Fruit fly (Drosophila melanogaster) whole organism, prepupa: ENCODE measurements around the gene CG6678.

Source experiments
- Blimp-1 ChIP-seq: fragments of 200-800 bp; sonication (Bioruptor generic); optimal IDR thresholded peaks from 3 replicates; lab custom pipeline; 2017; ENCODE audit warnings: missing biosample characterization, missing genetic modification characterization, mild to moderate bottlenecking, moderate library complexity, missing genetic modification reagents
- CG10669 ChIP-seq: fragments of 200-800 bp; sonication (Bioruptor generic); optimal IDR thresholded peaks from 3 replicates; lab custom pipeline; 2018; ENCODE audit warnings: missing biosample characterization, mild to moderate bottlenecking, missing genetic modification characterization, moderate library complexity
- CG11762 ChIP-seq: fragments of 200-800 bp; sonication (Bioruptor generic); optimal IDR thresholded peaks from 3 replicates; lab custom pipeline; 2016; ENCODE audit warnings: missing biosample characterization, missing genetic modification characterization; ENCODE audit not compliant: insufficient read depth
- CG11902 ChIP-seq: fragments of 200-800 bp; sonication (Bioruptor generic); optimal IDR thresholded peaks from 3 replicates; lab custom pipeline; 2016; ENCODE audit warnings: missing biosample characterization, missing genetic modification characterization
- CG16779 ChIP-seq: fragments of 200-800 bp; sonication (Bioruptor generic); optimal IDR thresholded peaks from 3 replicates; lab custom pipeline; 2017; ENCODE audit warnings: missing biosample characterization, mild to moderate bottlenecking, missing genetic modification characterization
- CG3032 ChIP-seq: fragments of 200-800 bp; optimal IDR thresholded peaks from 2 replicates; lab custom pipeline; 2019; ENCODE audit warnings: missing biosample characterization, mild to moderate bottlenecking, missing genetic modification characterization, moderate library complexity
- CG34406 ChIP-seq: fragments of 200-800 bp; sonication (Bioruptor generic); optimal IDR thresholded peaks from 3 replicates; lab custom pipeline; 2016; ENCODE audit warnings: missing biosample characterization, missing genetic modification characterization
- CG3919 ChIP-seq: fragments of 200-800 bp; sonication (Bioruptor generic); optimal IDR thresholded peaks from 3 replicates; lab custom pipeline; 2016; ENCODE audit warnings: missing biosample characterization, missing genetic modification characterization
- CG6163 ChIP-seq: fragments of 200-800 bp; sonication (Bioruptor generic); IDR thresholded peaks from 3 replicates; pipeline ENCODE4 v1.3.6; 2022; ENCODE audit warnings: missing biosample characterization, missing genetic modification characterization
- CG6276 ChIP-seq: fragments of 200-800 bp; sonication (Bioruptor generic); optimal IDR thresholded peaks from 2 replicates; lab custom pipeline; 2017; ENCODE audit warnings: missing biosample characterization, mild to moderate bottlenecking, missing genetic modification characterization
- CG7368 ChIP-seq: fragments of 200-800 bp; sonication (Bioruptor generic); optimal IDR thresholded peaks from 3 replicates; lab custom pipeline; 2016; ENCODE audit warnings: missing biosample characterization, missing genetic modification characterization
- CG8119 ChIP-seq: fragments of 200-800 bp; sonication (Bioruptor generic); IDR thresholded peaks from 3 replicates; pipeline ENCODE4 v1.3.6; 2022; ENCODE audit warnings: missing biosample characterization, missing genetic modification characterization
- CG8632 ChIP-seq: fragments of 200-800 bp; sonication (Bioruptor generic); optimal IDR thresholded peaks from 3 replicates; lab custom pipeline; 2016; ENCODE audit warnings: missing biosample characterization, missing genetic modification characterization
- CG9139 ChIP-seq: fragments of 200-800 bp; sonication (Bioruptor generic); optimal IDR thresholded peaks from 3 replicates; lab custom pipeline; 2017; ENCODE audit warnings: missing biosample characterization, mild to moderate bottlenecking, missing genetic modification characterization
- Eip75B ChIP-seq: fragments of 200-800 bp; sonication (Bioruptor generic); optimal IDR thresholded peaks from 3 replicates; lab custom pipeline; 2016; ENCODE audit warnings: missing biosample characterization, missing genetic modification characterization
- Eip78C ChIP-seq: fragments of 200-800 bp; sonication (Bioruptor generic); peaks from one replicate; lab custom pipeline; 2016; ENCODE audit warnings: missing biosample characterization, missing genetic modification characterization
- Eip93F ChIP-seq: fragments of 200-800 bp; sonication (Bioruptor generic); optimal IDR thresholded peaks from 2 replicates; lab custom pipeline; 2016; ENCODE audit warnings: missing biosample characterization, mild to moderate bottlenecking, missing genetic modification characterization
- Ets21C ChIP-seq: fragments of 200-800 bp; sonication (Bioruptor generic); optimal IDR thresholded peaks from 3 replicates; lab custom pipeline; 2016; ENCODE audit warnings: missing biosample characterization, missing genetic modification characterization
- Ets96B ChIP-seq: fragments of 200-800 bp; optimal IDR thresholded peaks from 2 replicates; lab custom pipeline; 2019; ENCODE audit warnings: missing biosample characterization, mild to moderate bottlenecking, missing genetic modification characterization, moderate library complexity
- Lpt ChIP-seq: fragments of 200-800 bp; sonication (Bioruptor generic); optimal IDR thresholded peaks from 3 replicates; lab custom pipeline; 2016; ENCODE audit warnings: missing biosample characterization, missing genetic modification characterization
- Met ChIP-seq: fragments of 200-800 bp; sonication (Bioruptor generic); optimal IDR thresholded peaks from 3 replicates; lab custom pipeline; 2016; ENCODE audit warnings: missing biosample characterization, missing genetic modification characterization
- OdsH ChIP-seq: fragments of 200-800 bp; sonication (Bioruptor generic); optimal IDR thresholded peaks from 3 replicates; lab custom pipeline; 2016; ENCODE audit warnings: missing biosample characterization, missing genetic modification characterization
- Smox ChIP-seq: fragments of 200-800 bp; sonication (Bioruptor generic); optimal IDR thresholded peaks from 3 replicates; lab custom pipeline; 2016; ENCODE audit warnings: missing biosample characterization, missing genetic modification characterization
- Sox14 ChIP-seq: fragments of 200-800 bp; sonication (Bioruptor generic); optimal IDR thresholded peaks from 3 replicates; lab custom pipeline; 2016; ENCODE audit warnings: missing biosample characterization, missing genetic modification characterization
- acj6 ChIP-seq: fragments of 200-800 bp; sonication (Bioruptor generic); optimal IDR thresholded peaks from 3 replicates; lab custom pipeline; 2016; ENCODE audit warnings: missing biosample characterization, missing genetic modification characterization
- dsx ChIP-seq: fragments of 200-800 bp; optimal IDR thresholded peaks from 3 replicates; lab custom pipeline; 2019; ENCODE audit warnings: missing biosample characterization, mild to moderate bottlenecking, missing genetic modification characterization, moderate library complexity; ENCODE audit not compliant: poor library complexity, severe bottlenecking
- esn ChIP-seq: fragments of 200-800 bp; sonication (Bioruptor generic); optimal IDR thresholded peaks from 2 replicates; lab custom pipeline; 2016; ENCODE audit warnings: missing biosample characterization, mild to moderate bottlenecking, missing genetic modification characterization, moderate library complexity
- fd59A ChIP-seq: fragments of 200-800 bp; sonication (Bioruptor generic); optimal IDR thresholded peaks from 2 replicates; lab custom pipeline; 2017; ENCODE audit warnings: missing biosample characterization, mild to moderate bottlenecking, missing genetic modification characterization, missing genetic modification reagents
- fd85E ChIP-seq: fragments of 200-800 bp; sonication (Bioruptor generic); optimal IDR thresholded peaks from 3 replicates; lab custom pipeline; 2016; ENCODE audit warnings: missing biosample characterization, missing genetic modification characterization
- fkh ChIP-seq: fragments of 200-800 bp; sonication (Bioruptor generic); optimal IDR thresholded peaks from 3 replicates; lab custom pipeline; 2017; ENCODE audit warnings: missing biosample characterization, mild to moderate bottlenecking, missing genetic modification characterization, moderate library complexity
- lz ChIP-seq: fragments of 200-800 bp; sonication (Bioruptor generic); optimal IDR thresholded peaks from 3 replicates; lab custom pipeline; 2016; ENCODE audit warnings: missing biosample characterization, missing genetic modification characterization
- salr ChIP-seq, 2 experiments: fragments of 200-800 bp; sonication (Bioruptor generic); optimal IDR thresholded peaks; 3 replicates each; lab custom pipeline; 2016 to 2018; ENCODE audit warnings: missing biosample characterization in 2 of 2, missing genetic modification characterization in 2 of 2, mild to moderate bottlenecking in 1 of 2
- svp ChIP-seq: fragments of 200-800 bp; sonication (Bioruptor generic); peaks from one replicate; lab custom pipeline; 2016; ENCODE audit warnings: missing biosample characterization, missing genetic modification characterization
- topi ChIP-seq: fragments of 200-800 bp; sonication (Bioruptor generic); optimal IDR thresholded peaks from 3 replicates; lab custom pipeline; 2016; ENCODE audit warnings: missing biosample characterization, missing genetic modification characterization
- vri ChIP-seq: fragments of 200-800 bp; sonication (Bioruptor generic); optimal IDR thresholded peaks from 3 replicates; lab custom pipeline; 2016; ENCODE audit warnings: missing biosample characterization, mild to moderate bottlenecking, missing genetic modification characterization

CG6678 gene

dm6 chr3R:21887588-21888007 is 769 bp downstream of the CG6678 start (continued):
- peak; percentile 23 for TF ChIP-seq Ets21C (GFP tag; lab: Kevin White, UChicago)
- no peak for TF ChIP-seq salr (GFP tag; optimal IDR thresholded peaks at IDR 0.05; lab: Kevin White, UChicago)
- peak; percentile 74 for TF ChIP-seq svp (GFP tag; lab: Kevin White, UChicago)
- TF ChIP-seq Smox (GFP tag; lab: Kevin White, UChicago), result no peak
- no peak for TF ChIP-seq CG6276 (GFP tag; lab: Kevin White, UChicago)
- no peak for TF ChIP-seq fkh (GFP tag; lab: Kevin White, UChicago)
- TF ChIP-seq CG10669, result no peak
- peak; percentile 8 for TF ChIP-seq Eip75B

- no peak for TF ChIP-seq lz (GFP tag; lab: Kevin White, UChicago)
- TF ChIP-seq CG6276 (GFP tag; lab: Kevin White, UChicago), result no peak
- TF ChIP-seq Eip78C (GFP tag; lab: Kevin White, UChicago), result peak; percentile 51
- no peak for TF ChIP-seq Blimp-1 (GFP tag; lab: Kevin White, UChicago)
- TF ChIP-seq CG10669, result no peak
- TF ChIP-seq vri (GFP tag; lab: Kevin White, UChicago), result peak; percentile 10
- peak; percentile 0 for TF ChIP-seq OdsH (GFP tag; lab: Kevin White, UChicago)
- TF ChIP-seq CG34406, result peak; percentile 9
- TF ChIP-seq CG6163, result 0 out of 3 replicates have a peak, but pooled peaks have one; percentile 9
- TF ChIP-seq CG7368 (GFP tag; lab: Kevin White, UChicago), result peak; percentile 15
- no peak for TF ChIP-seq Ets96B (tag; lab: Kevin White, UChicago)
- TF ChIP-seq Met (GFP tag; lab: Kevin White, UChicago), result peak; percentile 23
- peak; percentile 54 for TF ChIP-seq svp (GFP tag; lab: Kevin White, UChicago)
- peak; percentile 21 for TF ChIP-seq esn (GFP tag; lab: Kevin White, UChicago)
- no peak for TF ChIP-seq fd85E (GFP tag; lab: Kevin White, UChicago)
- peak; percentile 23 for TF ChIP-seq acj6
- TF ChIP-seq dsx (GFP tag; lab: Kevin White, UChicago), result peak; percentile 83
- peak; percentile 4 for TF ChIP-seq topi (GFP tag; lab: Kevin White, UChicago)
- peak; percentile 9 for TF ChIP-seq CG11902 (GFP tag; lab: Kevin White, UChicago)
Observed at dm6 chr3R:21888696-21889602, 2.1 kb downstream of the CG6678 start, which contains the start of gene CG43844. Gene CG43844 (plus strand): TSS chr3R:21889539.

- TF ChIP-seq CG6163 (0 out of 3 replicates have a peak, but pooled peaks have one; percentile 6), Eip93F (GFP tag; lab: Kevin White, UChicago) (peak; percentile 83), Lpt (GFP tag; lab: Kevin White, UChicago) (no peak), CG10669 (no peak), dsx (GFP tag; lab: Kevin White, UChicago) (no peak), CG16779 (tag; lab: Kevin White, UChicago) (no peak), vri (GFP tag; lab: Kevin White, UChicago) (peak; percentile 96), CG9139 (GFP tag; lab: Kevin White, UChicago) (peak; percentile 23), CG7368 (GFP tag; lab: Kevin White, UChicago) (no peak), fd59A (no peak), CG8119 (GFP tag; lab: Robert Waterston, UW) (no peak), Met (GFP tag; lab: Kevin White, UChicago) (no peak), CG8632 (GFP tag; lab: Kevin White, UChicago) (no peak), Sox14 (peak; percentile 19), svp (GFP tag; lab: Kevin White, UChicago) (peak; percentile 84), CG3919 (no peak), CG11762 (no peak), salr (GFP tag; optimal IDR thresholded peaks at IDR 0.05; lab: Kevin White, UChicago) (no peak), CG3032 (tag; lab: Kevin White, UChicago) (no peak)
Observed at dm6 chr3R:21889945-21890344, 3.1 kb downstream of the CG6678 start.
